Fruit fly (Drosophila melanogaster): ENCODE data around the gene Mtch.

DNA sequence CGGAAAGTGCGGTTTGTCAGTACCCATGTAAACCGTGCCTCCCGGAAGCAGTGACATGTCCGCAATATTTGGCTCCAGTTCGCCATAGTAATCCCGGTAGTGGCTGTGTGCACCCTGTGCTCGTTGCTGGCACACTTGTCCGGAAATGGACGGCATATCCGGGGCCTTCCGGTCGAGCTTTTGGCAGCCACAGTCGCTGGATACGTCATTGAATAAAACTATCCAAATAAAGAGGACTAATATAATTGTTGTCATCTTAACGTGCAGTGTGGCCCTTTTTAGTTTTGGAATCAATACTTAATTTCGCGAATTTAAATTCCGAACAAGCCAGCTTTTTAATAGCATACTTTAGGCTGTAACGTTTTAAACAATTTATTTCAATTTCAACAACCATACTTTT is 8.5 kb upstream of the Mtch start, which contains the start of gene CG7049:
- TF ChIP-seq Snoo (tag; optimal IDR thresholded peaks at IDR 0.05) (no peak), CG4496 (GFP tag; IDR thresholded peaks at IDR 0.05) (no peak), CG8159 (tag; optimal IDR thresholded peaks at IDR 0.05) (no peak), EcR (GFP tag; optimal IDR thresholded peaks at IDR 0.05) (no peak), rn (GFP tag; IDR thresholded peaks at IDR 0.05) (no peak), CG9948 (tag; optimal IDR thresholded peaks at IDR 0.05) (no peak), Ets98B (GFP tag; IDR thresholded peaks at IDR 0.05) (no peak), D1 (tag; optimal IDR thresholded peaks at IDR 0.05) (no peak), CG12605 (GFP tag; IDR thresholded peaks at IDR 0.05) (no peak), CG34367 (tag; optimal IDR thresholded peaks at IDR 0.05) (no peak), CG14655 (GFP tag; optimal IDR thresholded peaks at IDR 0.05) (no peak)

All from whole organism, pupa.